Worm (Caenorhabditis elegans): Measurements from ENCODE around the gene cnt-2.

ce11 chrIII:10703833-10704232 is 49.0 kb downstream of the cnt-2 start:
- no peak for TF ChIP-seq pha-4 (tag; optimal IDR thresholded peaks at IDR 0.05)
- no peak for TF ChIP-seq ham-2 (GFP tag; optimal IDR thresholded peaks at IDR 0.05)
- TF ChIP-seq hlh-1 (tag; optimal IDR thresholded peaks at IDR 0.05) = no peak
- TF ChIP-seq ceh-39 (tag; optimal IDR thresholded peaks at IDR 0.05) = no peak
- no peak for TF ChIP-seq ces-1 (GFP tag; optimal IDR thresholded peaks at IDR 0.05)
- TF ChIP-seq unc-62 (GFP tag; optimal IDR thresholded peaks at IDR 0.05) = no peak
- TF ChIP-seq zip-8 (tag; optimal IDR thresholded peaks at IDR 0.05) = no peak
- no peak for TF ChIP-seq nhr-12 (tag; optimal IDR thresholded peaks at IDR 0.05)
- TF ChIP-seq lin-13 (tag; optimal IDR thresholded peaks at IDR 0.05) = no peak
- no peak for TF ChIP-seq snpc-4 (tag; optimal IDR thresholded peaks at IDR 0.05)
- no peak for TF ChIP-seq nhr-237 (tag; optimal IDR thresholded peaks at IDR 0.05)
- TF ChIP-seq blmp-1 (tag; optimal IDR thresholded peaks at IDR 0.05) = no peak

Data from whole organism, mixed stage, embryonic.